Fruit fly (Drosophila melanogaster) whole organism, wandering third instar larva: ENCODE measurements around the gene Elal.

Experiments used
- Abd-B ChIP-seq: fragments of >200 bp; optimal IDR thresholded peaks from 2 replicates; lab custom pipeline; 2017; ENCODE audit warnings: missing biosample characterization, missing genetic modification characterization
- CG32264 ChIP-seq: fragments of 200-800 bp; sonication (Bioruptor generic); optimal IDR thresholded peaks from 2 replicates; lab custom pipeline; 2016; ENCODE audit warnings: missing biosample characterization, missing genetic modification characterization
- CG9705 ChIP-seq: fragments of 200-800 bp; sonication (Bioruptor generic); optimal IDR thresholded peaks from 2 replicates; lab custom pipeline; 2018; ENCODE audit warnings: missing biosample characterization, mild to moderate bottlenecking, missing genetic modification characterization
- CrebA ChIP-seq: fragments of 200-800 bp; sonication (Bioruptor generic); optimal IDR thresholded peaks from 2 replicates; lab custom pipeline; 2016; ENCODE audit warnings: missing biosample characterization, mild to moderate bottlenecking, missing genetic modification characterization, borderline replicate concordance
- Dfd ChIP-seq: fragments of >200 bp; optimal IDR thresholded peaks from 2 replicates; lab custom pipeline; 2017; ENCODE audit warnings: missing biosample characterization, missing genetic modification characterization
- GATAd ChIP-seq: sonication (Bioruptor generic); optimal IDR thresholded peaks from 2 replicates; lab custom pipeline; 2016; ENCODE audit warnings: missing biosample characterization, missing genetic modification characterization
- HLH106 ChIP-seq: fragments of 200-800 bp; optimal IDR thresholded peaks from 3 replicates; lab custom pipeline; 2019; ENCODE audit warnings: missing biosample characterization, mild to moderate bottlenecking, missing genetic modification characterization, moderate library complexity
- Hnf4 ChIP-seq: fragments of 200-800 bp; sonication (Bioruptor generic); optimal IDR thresholded peaks from 2 replicates; lab custom pipeline; 2016; ENCODE audit warnings: missing biosample characterization, mild to moderate bottlenecking, missing genetic modification characterization
- Hr78 ChIP-seq: fragments of >200 bp; optimal IDR thresholded peaks from 2 replicates; lab custom pipeline; 2017; ENCODE audit warnings: missing biosample characterization, missing genetic modification characterization
- Jra ChIP-seq: sonication (Bioruptor generic); optimal IDR thresholded peaks from 2 replicates; lab custom pipeline; 2016; ENCODE audit warnings: missing biosample characterization, missing genetic modification characterization
- Mio ChIP-seq: sonication (Bioruptor generic); optimal IDR thresholded peaks from 2 replicates; lab custom pipeline; 2016; ENCODE audit warnings: missing biosample characterization, missing genetic modification characterization
- Myc ChIP-seq: fragments of >200 bp; optimal IDR thresholded peaks from 2 replicates; lab custom pipeline; 2017
- N ChIP-seq: fragments of >200 bp; optimal IDR thresholded peaks from 2 replicates; lab custom pipeline; 2018; ENCODE audit warnings: missing biosample characterization, missing external identifiers, missing genetic modification characterization
- OdsH ChIP-seq: fragments of 200-800 bp; sonication (Bioruptor generic); optimal IDR thresholded peaks from 2 replicates; lab custom pipeline; 2016; ENCODE audit warnings: missing biosample characterization, mild to moderate bottlenecking, missing genetic modification characterization
- Rel ChIP-seq, 2 experiments: fragments of 200-800 bp; sonication (Bioruptor generic) in 1 of 2; optimal IDR thresholded peaks; 2 replicates in 1 of 2; 3 replicates in 1 of 2; lab custom pipeline; 2016 to 2019; ENCODE audit warnings: mild to moderate bottlenecking in 2 of 2, missing biosample characterization in 2 of 2, missing genetic modification characterization in 2 of 2, moderate library complexity in 1 of 2
- Vsx2 ChIP-seq: fragments of 200-300, 225-300 bp; sonication (Bioruptor generic); optimal IDR thresholded peaks from 2 replicates; lab custom pipeline; 2018; ENCODE audit warnings: missing biosample characterization, missing genetic modification characterization; ENCODE audit not compliant: partially characterized antibody
- br ChIP-seq: fragments of 200-800 bp; sonication (Bioruptor generic); optimal IDR thresholded peaks from 2 replicates; lab custom pipeline; 2016; ENCODE audit warnings: missing biosample characterization, missing genetic modification characterization
- brk ChIP-seq: fragments of 200-800 bp; sonication (Bioruptor generic); optimal IDR thresholded peaks from 2 replicates; lab custom pipeline; 2016; ENCODE audit warnings: missing biosample characterization, mild to moderate bottlenecking, missing genetic modification characterization
- dl ChIP-seq, 2 experiments: fragments of 175-275, 200-275 bp in 1 of 2; fragments of 200-275 bp in 1 of 2; sonication (Bioruptor generic); optimal IDR thresholded peaks; lab custom pipeline; 2018; ENCODE audit warnings: mild to moderate bottlenecking in 2 of 2, missing biosample characterization in 2 of 2, missing genetic modification characterization in 2 of 2, moderate library complexity in 2 of 2; ENCODE audit not compliant: partially characterized antibody in 2 of 2, insufficient read depth in 1 of 2
- dmrt93B ChIP-seq: fragments of 200-800 bp; sonication (Bioruptor generic); optimal IDR thresholded peaks from 2 replicates; lab custom pipeline; 2018; ENCODE audit warnings: missing biosample characterization, mild to moderate bottlenecking, missing genetic modification characterization
- dsf ChIP-seq: sonication (Bioruptor generic); optimal IDR thresholded peaks from 2 replicates; lab custom pipeline; 2016; ENCODE audit warnings: missing biosample characterization, missing genetic modification characterization, borderline replicate concordance
- ey ChIP-seq: fragments of 200-800 bp; sonication (Bioruptor generic); optimal IDR thresholded peaks from 2 replicates; lab custom pipeline; 2016; ENCODE audit warnings: missing biosample characterization, missing genetic modification characterization
- foxo ChIP-seq, 2 experiments: fragments of 200-800 bp; sonication (Bioruptor generic); optimal IDR thresholded peaks; 2 replicates in 1 of 2; 3 replicates in 1 of 2; lab custom pipeline; 2016 to 2017; ENCODE audit warnings: missing biosample characterization in 2 of 2, missing genetic modification characterization in 2 of 2
- fru ChIP-seq: fragments of 200-800 bp; sonication (Bioruptor generic); optimal IDR thresholded peaks from 3 replicates; lab custom pipeline; 2016; ENCODE audit warnings: missing biosample characterization, mild to moderate bottlenecking, missing genetic modification characterization
- h ChIP-seq: fragments of 200-800 bp; sonication (Bioruptor generic); optimal IDR thresholded peaks from 3 replicates; lab custom pipeline; 2016; ENCODE audit warnings: missing biosample characterization, mild to moderate bottlenecking, missing genetic modification characterization
- lola ChIP-seq: fragments of >200 bp; optimal IDR thresholded peaks from 2 replicates; lab custom pipeline; 2017; ENCODE audit warnings: missing biosample characterization, missing genetic modification characterization
- pan ChIP-seq: fragments of >200 bp; optimal IDR thresholded peaks from 2 replicates; lab custom pipeline; 2017
- psq ChIP-seq: fragments of 200-800 bp; sonication (Bioruptor generic); optimal IDR thresholded peaks from 3 replicates; lab custom pipeline; 2017; ENCODE audit warnings: missing biosample characterization, mild to moderate bottlenecking, missing genetic modification characterization, moderate library complexity
- sage ChIP-seq: fragments of 200-800 bp; sonication (Bioruptor generic); optimal IDR thresholded peaks from 2 replicates; lab custom pipeline; 2016; ENCODE audit warnings: missing biosample characterization, mild to moderate bottlenecking, missing genetic modification characterization
- sv ChIP-seq: fragments of 200-800 bp; sonication (Bioruptor generic); optimal IDR thresholded peaks from 3 replicates; lab custom pipeline; 2016; ENCODE audit warnings: missing biosample characterization, missing genetic modification characterization
- usp ChIP-seq: fragments of >200 bp; optimal IDR thresholded peaks from 2 replicates; lab custom pipeline; 2017; ENCODE audit warnings: missing biosample characterization, missing genetic modification characterization
- woc ChIP-seq: sonication (Bioruptor generic); optimal IDR thresholded peaks from 2 replicates; lab custom pipeline; 2016; ENCODE audit warnings: missing biosample characterization, mild to moderate bottlenecking, missing genetic modification characterization

The Elal gene

DNA sequence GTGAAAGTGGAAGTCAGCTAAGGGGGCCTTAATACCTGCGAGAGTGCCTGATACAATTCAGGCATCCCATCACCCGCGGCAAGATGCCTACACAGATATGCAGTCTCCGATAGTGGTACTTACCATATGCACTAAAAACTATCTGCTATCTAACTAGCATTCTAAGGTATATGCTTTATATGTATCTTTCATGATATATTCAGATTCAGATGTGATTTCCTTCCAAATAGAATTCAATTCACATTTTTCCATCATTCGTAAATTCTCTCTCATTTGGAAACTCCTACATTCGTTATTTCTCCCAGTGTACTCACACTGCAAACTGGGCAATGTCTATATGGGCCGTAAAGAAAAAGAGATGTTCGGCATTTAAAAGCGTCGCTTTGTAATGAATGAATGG is 21.3 kb downstream of the Elal start:
- no peak for TF ChIP-seq sage (GFP tag; lab: Kevin White, UChicago)
- TF ChIP-seq Vsx2 (GFP tag; lab: Kevin White, UChicago) = no peak

dm6 chr3R:24888418-24888817 is 23.3 kb downstream of the Elal start:
- TF ChIP-seq sv (GFP tag; lab: Kevin White, UChicago) = no peak
- no peak for TF ChIP-seq dmrt93B (GFP tag; lab: Kevin White, UChicago)
- no peak for TF ChIP-seq sage (GFP tag; lab: Kevin White, UChicago)
- no peak for TF ChIP-seq psq (GFP tag; lab: Kevin White, UChicago)
- TF ChIP-seq Abd-B (GFP tag; lab: Kevin White, UChicago) = no peak
- no peak for TF ChIP-seq Myc (lab: Kevin White, UChicago)
- no peak for TF ChIP-seq CrebA (GFP tag; lab: Kevin White, UChicago)
- no peak for TF ChIP-seq lola (GFP tag; lab: Kevin White, UChicago)
- no peak for TF ChIP-seq Hr78 (GFP tag; lab: Kevin White, UChicago)
- TF ChIP-seq Rel (GFP tag; optimal IDR thresholded peaks at IDR 0.05; lab: Kevin White, UChicago) = no peak
- TF ChIP-seq Rel (tag; optimal IDR thresholded peaks at IDR 0.05; lab: Kevin White, UChicago) = no peak
- no peak for TF ChIP-seq HLH106 (tag; lab: Kevin White, UChicago)
- no peak for TF ChIP-seq woc (GFP tag; lab: Kevin White, UChicago)
- TF ChIP-seq h (GFP tag; lab: Kevin White, UChicago) = no peak
- TF ChIP-seq usp (GFP tag; lab: Kevin White, UChicago) = no peak
- TF ChIP-seq OdsH (GFP tag; lab: Kevin White, UChicago) = no peak
- TF ChIP-seq Vsx2 (GFP tag; lab: Kevin White, UChicago) = no peak
- no peak for TF ChIP-seq dl (GFP tag; optimal IDR thresholded peaks at IDR 0.05; lab: Kevin White, UChicago; ENCODE audit: insufficient read depth in 1 of 2, partially characterized antibody in 2 of 2)
- TF ChIP-seq N (GFP tag; lab: Kevin White, UChicago) = no peak
- no peak for TF ChIP-seq CG9705 (GFP tag; lab: Kevin White, UChicago)
- no peak for TF ChIP-seq ey (GFP tag; lab: Kevin White, UChicago)

DNA sequence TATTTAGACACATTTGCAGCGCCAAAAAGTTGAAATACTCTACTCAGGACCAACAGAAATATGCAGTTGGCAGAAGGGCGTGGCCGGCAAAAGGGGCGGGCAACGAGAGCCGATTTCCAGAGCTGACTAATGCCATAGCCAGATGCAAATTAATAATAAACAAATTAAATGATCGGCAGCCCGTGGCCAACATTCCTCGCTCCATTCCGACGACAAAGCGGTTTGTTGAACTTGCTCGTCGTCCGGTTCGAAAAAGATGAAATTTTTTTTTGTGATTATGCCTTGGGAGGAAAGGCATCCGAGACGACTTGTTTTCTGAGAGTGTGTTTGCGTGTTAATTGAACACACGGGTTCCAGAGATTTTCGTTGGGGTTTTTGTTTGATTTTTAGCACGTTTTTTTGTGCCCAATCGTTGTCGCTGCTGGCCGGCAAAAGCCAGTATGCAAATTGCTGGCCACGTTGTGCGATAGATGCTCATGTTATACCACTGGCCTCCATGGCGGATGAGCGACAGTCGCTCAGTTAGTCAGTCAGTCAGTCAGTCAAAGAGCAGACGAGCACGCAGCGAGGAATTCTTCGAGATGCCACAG is 24.2 kb downstream of the Elal start:
- TF ChIP-seq ey (GFP tag; lab: Kevin White, UChicago) = no peak
- TF ChIP-seq sage (GFP tag; lab: Kevin White, UChicago) = no peak
- no peak for TF ChIP-seq CG32264 (GFP tag; lab: Kevin White, UChicago)
- peak; percentile 10 for TF ChIP-seq br (GFP tag; lab: Kevin White, UChicago)
- TF ChIP-seq Rel (GFP tag; optimal IDR thresholded peaks at IDR 0.05; lab: Kevin White, UChicago) = no peak
- peak; percentile 76 for TF ChIP-seq Rel (tag; optimal IDR thresholded peaks at IDR 0.05; lab: Kevin White, UChicago)
- TF ChIP-seq OdsH (GFP tag; lab: Kevin White, UChicago) = no peak
- TF ChIP-seq dsf (GFP tag; lab: Kevin White, UChicago) = no peak
- TF ChIP-seq dl (GFP tag; optimal IDR thresholded peaks at IDR 0.05; lab: Kevin White, UChicago; ENCODE audit: insufficient read depth in 1 of 2, partially characterized antibody in 2 of 2) = no peak
- TF ChIP-seq Myc (lab: Kevin White, UChicago) = no peak
- peak; percentile 10 for TF ChIP-seq Vsx2 (GFP tag; lab: Kevin White, UChicago)
- TF ChIP-seq N (GFP tag; lab: Kevin White, UChicago) = no peak
- no peak for TF ChIP-seq Jra (GFP tag; lab: Kevin White, UChicago)
- no peak for TF ChIP-seq foxo (GFP tag; optimal IDR thresholded peaks at IDR 0.05; lab: Kevin White, UChicago)
- TF ChIP-seq brk = no peak
- TF ChIP-seq fru (GFP tag; lab: Kevin White, UChicago) = no peak
- no peak for TF ChIP-seq Dfd (GFP tag; lab: Kevin White, UChicago)
- no peak for TF ChIP-seq Mio (GFP tag; lab: Kevin White, UChicago)
- no peak for TF ChIP-seq pan (lab: Kevin White, UChicago)
- no peak for TF ChIP-seq Hnf4 (GFP tag; lab: Kevin White, UChicago)
- no peak for TF ChIP-seq usp (GFP tag; lab: Kevin White, UChicago)
- TF ChIP-seq woc (GFP tag; lab: Kevin White, UChicago) = no peak
- no peak for TF ChIP-seq GATAd (GFP tag; lab: Kevin White, UChicago)
- no peak for TF ChIP-seq psq (GFP tag; lab: Kevin White, UChicago)
- peak; percentile 54 for TF ChIP-seq h (GFP tag; lab: Kevin White, UChicago)
- TF ChIP-seq, all 38 proteins: peak for 4
